Worm (Caenorhabditis elegans) whole organism, midembryonic: ENCODE measurements around the gene F07C3.3.

ENCODE experiments used
- T22C8.4 ChIP-seq: fragments of 200-800 bp; sonication (Bioruptor generic); IDR thresholded peaks from 2 replicates; pipeline ENCODE4 v1.3.6; 2022; ENCODE audit warnings: missing genetic modification characterization, missing compliant biosample characterization
- cog-1 ChIP-seq: sonication (generic microtip); optimal IDR thresholded peaks from 2 replicates; lab custom pipeline; 2016; ENCODE audit warnings: missing genetic modification characterization, missing compliant biosample characterization
- flt-1 ChIP-seq: fragments of 200-800 bp; sonication (Bioruptor generic); IDR thresholded peaks from 2 replicates; pipeline ENCODE4 v1.3.6; 2022; ENCODE audit warnings: missing genetic modification characterization, missing compliant biosample characterization
- klf-2 ChIP-seq: fragments of 200-800 bp; sonication (Bioruptor generic); conservative IDR thresholded peaks from 2 replicates; pipeline ENCODE4 v1.3.6; 2022; ENCODE audit warnings: missing genetic modification reagents, missing genetic modification characterization, missing compliant biosample characterization
- med-1 ChIP-seq: sonication (generic microtip); optimal IDR thresholded peaks from 2 replicates; lab custom pipeline; 2017; ENCODE audit warnings: missing genetic modification characterization, mild to moderate bottlenecking, missing compliant biosample characterization, antibody characterized with exemption, missing genetic modification reagents; ENCODE audit not compliant: insufficient read depth
- ref-1 ChIP-seq: fragments of 200-800 bp; sonication (Bioruptor generic); conservative IDR thresholded peaks from 2 replicates; pipeline ENCODE4 v1.3.6; 2022; ENCODE audit warnings: missing genetic modification reagents, missing genetic modification characterization, missing compliant biosample characterization
- tab-1 ChIP-seq: fragments of 200-800 bp; sonication (Bioruptor generic); IDR thresholded peaks from 2 replicates; pipeline ENCODE4 v1.3.6; 2022; ENCODE audit warnings: missing genetic modification characterization, missing compliant biosample characterization
- ztf-23 ChIP-seq: fragments of 200-800 bp; sonication (Bioruptor generic); IDR thresholded peaks from 2 replicates; pipeline ENCODE4 v1.3.6; 2022; ENCODE audit warnings: missing genetic modification reagents, missing genetic modification characterization, missing compliant biosample characterization
- ztf-29 ChIP-seq: fragments of 200-800 bp; sonication (Bioruptor generic); IDR thresholded peaks from 2 replicates; pipeline ENCODE4 v1.3.6; 2022; ENCODE audit warnings: missing genetic modification reagents, missing genetic modification characterization, missing compliant biosample characterization

The F07C3.3 gene

DNA sequence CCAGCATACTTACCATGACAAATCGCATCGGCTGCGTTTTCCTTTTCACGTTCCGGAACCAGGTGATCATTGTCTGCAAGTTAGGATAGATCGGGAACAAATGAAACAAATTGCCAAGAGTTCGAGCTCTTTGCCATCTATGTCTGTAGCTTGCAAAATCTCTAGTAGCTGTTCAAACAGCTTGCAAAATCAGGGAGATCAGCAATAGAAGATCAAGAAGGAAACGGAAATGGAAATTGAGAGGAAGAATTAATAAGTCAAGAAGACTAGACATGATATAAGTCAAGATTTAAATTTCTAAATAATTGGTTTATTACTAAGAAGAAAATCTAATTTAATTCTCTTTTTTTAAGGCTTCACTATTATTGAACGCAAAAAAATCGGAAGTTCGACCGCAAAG, at the start of gene F07C3.3:
Gene F07C3.3 (minus strand): TSS at position 101 of the 400 bp plus-strand sequence.
- TF ChIP-seq ztf-29 (GFP tag; lab: Robert Waterston, UW) (no peak), cog-1 (tag; lab: Kevin White, UChicago) (no peak), ztf-23 (no peak), T22C8.4 (GFP tag; lab: Robert Waterston, UW) (no peak), ref-1 (GFP tag; lab: Robert Waterston, UW) (no peak), med-1 (GFP tag; lab: Kevin White, UChicago) (no peak), flt-1 (GFP tag; lab: Robert Waterston, UW) (no peak), tab-1 (GFP tag; lab: Robert Waterston, UW) (no peak), klf-2 (GFP tag; lab: Robert Waterston, UW) (no peak)

DNA sequence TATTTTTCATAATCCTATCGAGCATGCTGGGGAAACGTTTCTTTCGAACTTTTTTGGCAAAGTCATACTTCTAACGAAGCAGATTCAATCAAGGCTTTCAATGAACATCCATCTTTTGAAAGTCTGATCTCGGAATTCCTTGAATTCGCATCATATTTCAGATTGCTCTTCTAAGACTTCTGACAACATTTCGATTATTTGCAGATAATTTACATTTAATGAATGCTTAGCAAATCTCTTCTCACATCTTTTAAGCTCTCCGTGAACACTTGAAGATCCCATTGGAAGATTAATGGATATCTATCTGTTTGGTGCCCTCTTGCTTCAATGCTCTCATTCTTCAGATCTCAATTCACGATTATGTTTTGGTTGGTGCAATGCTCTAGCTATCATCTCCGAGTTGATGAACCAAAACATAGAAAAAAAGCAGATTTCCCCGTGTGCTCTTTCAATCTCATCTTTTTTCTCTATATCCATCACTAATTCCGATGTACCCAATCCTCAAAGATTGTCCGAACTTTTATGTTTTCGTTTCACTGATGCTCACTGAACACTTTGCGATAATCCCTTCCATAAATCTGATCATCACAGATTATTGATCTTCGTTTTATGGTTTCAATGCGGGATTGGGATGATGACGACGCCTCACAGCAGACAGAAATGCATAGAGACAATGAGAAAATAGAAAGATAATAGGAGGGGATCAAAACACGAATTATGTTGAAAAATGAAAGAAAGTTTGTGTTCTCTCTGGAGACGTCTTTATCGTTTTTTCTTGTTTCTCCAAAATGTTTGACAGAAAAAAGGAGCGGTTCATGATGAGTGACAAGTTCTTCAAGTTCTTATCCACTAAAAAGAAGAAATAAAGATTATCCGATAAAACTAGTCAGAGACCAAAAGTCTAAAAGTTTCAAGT, 42.2 kb upstream of the F07C3.3 start:
- TF ChIP-seq cog-1 (tag; lab: Kevin White, UChicago) (no peak), ztf-29 (GFP tag; lab: Robert Waterston, UW) (no peak), flt-1 (GFP tag; lab: Robert Waterston, UW) (no peak), klf-2 (GFP tag; lab: Robert Waterston, UW) (no peak), ztf-23 (no peak)

DNA sequence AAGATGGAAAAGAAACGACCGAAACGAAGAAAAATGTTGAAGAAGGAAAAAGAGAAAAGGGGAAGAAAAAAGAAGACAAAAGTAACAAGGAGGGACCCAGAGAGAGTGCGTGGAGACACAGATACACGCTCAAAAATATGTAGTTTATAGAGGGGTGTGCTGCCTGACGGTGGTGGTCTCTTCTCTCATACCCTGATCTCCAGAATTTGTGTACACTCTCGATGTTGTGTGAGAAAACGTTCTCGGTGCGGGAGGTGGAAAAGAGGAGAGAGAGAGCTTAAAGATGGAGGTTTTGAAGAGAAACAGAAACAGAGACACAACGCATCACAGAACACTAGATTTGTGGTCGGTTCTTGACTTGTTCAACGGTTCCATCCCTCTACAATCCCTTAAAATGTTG, 41.4 kb upstream of the F07C3.3 start:
- TF ChIP-seq T22C8.4 (GFP tag; lab: Robert Waterston, UW) (no peak), med-1 (GFP tag; lab: Kevin White, UChicago) (no peak), tab-1 (GFP tag; lab: Robert Waterston, UW) (no peak), ztf-23 (no peak), ref-1 (GFP tag; lab: Robert Waterston, UW) (no peak), flt-1 (GFP tag; lab: Robert Waterston, UW) (0 out of 2 replicates have a peak, but pooled peaks have one; percentile 11), ztf-29 (GFP tag; lab: Robert Waterston, UW) (no peak), klf-2 (GFP tag; lab: Robert Waterston, UW) (no peak), cog-1 (tag; lab: Kevin White, UChicago) (peak; percentile 27)

DNA sequence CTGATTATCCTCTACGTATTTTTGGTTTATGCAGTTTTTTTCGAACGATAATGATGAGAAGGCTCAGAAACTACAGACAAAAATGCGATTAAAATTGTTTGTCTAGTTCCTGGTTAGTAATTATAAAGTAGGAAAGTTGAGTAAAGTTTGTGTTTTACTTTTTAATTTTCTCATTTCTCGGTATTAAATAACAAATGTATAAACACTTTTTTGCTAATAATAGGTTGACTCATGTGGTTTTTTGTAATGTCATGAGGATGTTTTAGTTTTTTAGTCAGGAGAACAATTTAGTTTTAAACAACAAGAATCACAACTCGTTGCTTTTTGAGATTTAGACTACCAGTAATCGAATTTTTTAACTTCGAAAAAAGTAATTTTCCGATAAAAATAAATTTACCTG, 40.4 kb upstream of the F07C3.3 start:
- TF ChIP-seq ztf-29 (GFP tag; lab: Robert Waterston, UW) (no peak), ref-1 (GFP tag; lab: Robert Waterston, UW) (no peak), T22C8.4 (GFP tag; lab: Robert Waterston, UW) (no peak), flt-1 (GFP tag; lab: Robert Waterston, UW) (no peak), ztf-23 (no peak), tab-1 (GFP tag; lab: Robert Waterston, UW) (no peak), cog-1 (tag; lab: Kevin White, UChicago) (no peak), med-1 (GFP tag; lab: Kevin White, UChicago) (no peak), klf-2 (GFP tag; lab: Robert Waterston, UW) (no peak)

DNA sequence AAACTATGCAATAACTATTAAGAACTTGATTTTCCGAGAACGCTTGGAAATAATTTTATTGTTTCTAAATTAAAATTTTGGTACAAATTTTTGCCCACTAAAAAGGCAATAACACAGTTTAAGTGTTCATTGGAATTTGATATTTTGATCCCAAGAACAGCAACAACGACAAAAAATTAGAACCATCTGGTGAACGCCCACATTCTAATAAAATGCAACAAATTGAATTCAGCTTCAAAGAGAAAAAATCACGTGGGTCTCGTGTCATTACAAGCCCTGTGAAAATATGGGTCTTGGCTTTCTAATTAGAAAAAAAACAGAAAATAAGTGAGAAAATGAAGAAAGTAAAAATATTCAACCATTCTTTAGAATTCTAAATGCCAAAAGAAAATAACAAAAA, 39.6 kb upstream of the F07C3.3 start:
- no peak for TF ChIP-seq ref-1 (GFP tag; lab: Robert Waterston, UW)
- TF ChIP-seq med-1 (GFP tag; lab: Kevin White, UChicago): no peak
- no peak for TF ChIP-seq ztf-29 (GFP tag; lab: Robert Waterston, UW)
- no peak for TF ChIP-seq cog-1 (tag; lab: Kevin White, UChicago)
- TF ChIP-seq ztf-23: no peak
- no peak for TF ChIP-seq flt-1 (GFP tag; lab: Robert Waterston, UW)
- TF ChIP-seq klf-2 (GFP tag; lab: Robert Waterston, UW): no peak
- TF ChIP-seq T22C8.4 (GFP tag; lab: Robert Waterston, UW): no peak
- TF ChIP-seq tab-1 (GFP tag; lab: Robert Waterston, UW): no peak

DNA sequence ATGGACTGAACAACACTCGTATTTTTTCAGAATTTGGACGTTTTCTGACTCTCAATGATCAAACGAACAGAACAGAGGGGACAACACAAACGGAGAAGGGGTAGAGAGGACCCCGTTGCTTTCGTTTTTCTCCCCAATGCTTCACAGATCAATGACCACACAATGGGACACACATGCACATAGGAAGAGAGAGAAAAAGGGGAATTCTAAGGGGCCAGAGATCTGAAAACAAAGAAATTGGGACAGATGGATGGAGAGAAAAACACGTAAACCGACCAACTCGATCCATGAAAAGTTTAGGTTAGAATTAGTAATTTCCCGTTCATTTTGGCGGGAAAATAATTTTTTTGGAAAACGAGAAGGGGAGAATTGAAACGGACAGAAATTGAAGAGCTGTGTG, 38.2 kb upstream of the F07C3.3 start:
- TF ChIP-seq cog-1 (tag; lab: Kevin White, UChicago): no peak
- no peak for TF ChIP-seq klf-2 (GFP tag; lab: Robert Waterston, UW)
- TF ChIP-seq flt-1 (GFP tag; lab: Robert Waterston, UW): no peak
- no peak for TF ChIP-seq T22C8.4 (GFP tag; lab: Robert Waterston, UW)
- no peak for TF ChIP-seq med-1 (GFP tag; lab: Kevin White, UChicago)
- TF ChIP-seq ztf-23: no peak
- no peak for TF ChIP-seq ztf-29 (GFP tag; lab: Robert Waterston, UW)
- TF ChIP-seq ref-1 (GFP tag; lab: Robert Waterston, UW): no peak
- no peak for TF ChIP-seq tab-1 (GFP tag; lab: Robert Waterston, UW)

DNA sequence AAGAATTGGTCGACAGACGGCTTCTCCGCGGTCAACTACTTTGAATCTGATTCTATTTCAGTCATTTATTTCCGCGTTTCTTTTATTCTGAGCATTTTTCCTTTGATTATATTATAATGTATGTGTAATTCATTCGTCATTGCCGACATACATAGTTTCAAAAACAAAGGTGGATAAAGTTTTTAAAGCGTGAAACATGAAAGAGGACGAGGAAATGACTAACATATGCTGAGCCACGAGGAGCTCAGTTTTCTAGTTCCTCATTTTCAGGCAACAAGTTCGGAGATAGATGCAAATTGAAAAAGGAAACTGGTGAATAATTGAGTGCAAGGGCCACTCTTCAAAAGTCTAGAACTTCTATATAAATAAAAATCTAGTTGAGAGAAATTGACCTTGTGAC, 36.0 kb upstream of the F07C3.3 start:
- TF ChIP-seq cog-1 (tag; lab: Kevin White, UChicago): no peak
- no peak for TF ChIP-seq ref-1 (GFP tag; lab: Robert Waterston, UW)
- no peak for TF ChIP-seq ztf-29 (GFP tag; lab: Robert Waterston, UW)
- TF ChIP-seq T22C8.4 (GFP tag; lab: Robert Waterston, UW): no peak

DNA sequence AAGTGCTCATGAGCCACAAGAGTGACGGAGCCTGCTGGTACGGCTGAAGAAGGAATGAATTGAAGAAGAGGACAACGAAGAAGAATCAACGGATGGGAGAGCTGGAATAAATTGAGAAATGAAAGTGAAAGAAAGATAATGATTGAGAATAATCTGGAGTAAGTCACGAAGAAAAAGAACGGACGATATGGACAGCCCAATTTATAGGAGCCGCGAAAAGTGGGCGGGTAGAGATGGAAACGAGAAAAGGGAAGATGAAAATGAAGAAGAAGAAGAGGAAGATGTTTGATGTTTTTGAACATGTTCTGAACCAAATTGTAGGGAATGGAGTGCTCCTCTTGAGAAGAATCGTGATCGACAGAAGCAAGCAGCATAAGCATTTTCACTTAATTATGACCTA, 34.2 kb upstream of the F07C3.3 start, which contains the start of gene slc-17.7:
Gene slc-17.7 (minus strand): TSS at position 101 of the 400 bp plus-strand sequence.
- no peak for TF ChIP-seq cog-1 (tag; lab: Kevin White, UChicago)
- no peak for TF ChIP-seq ref-1 (GFP tag; lab: Robert Waterston, UW)
- TF ChIP-seq flt-1 (GFP tag; lab: Robert Waterston, UW): no peak
- TF ChIP-seq ztf-23: no peak
- no peak for TF ChIP-seq klf-2 (GFP tag; lab: Robert Waterston, UW)
- no peak for TF ChIP-seq tab-1 (GFP tag; lab: Robert Waterston, UW)
- TF ChIP-seq med-1 (GFP tag; lab: Kevin White, UChicago): no peak
- no peak for TF ChIP-seq ztf-29 (GFP tag; lab: Robert Waterston, UW)
- TF ChIP-seq T22C8.4 (GFP tag; lab: Robert Waterston, UW): no peak

DNA sequence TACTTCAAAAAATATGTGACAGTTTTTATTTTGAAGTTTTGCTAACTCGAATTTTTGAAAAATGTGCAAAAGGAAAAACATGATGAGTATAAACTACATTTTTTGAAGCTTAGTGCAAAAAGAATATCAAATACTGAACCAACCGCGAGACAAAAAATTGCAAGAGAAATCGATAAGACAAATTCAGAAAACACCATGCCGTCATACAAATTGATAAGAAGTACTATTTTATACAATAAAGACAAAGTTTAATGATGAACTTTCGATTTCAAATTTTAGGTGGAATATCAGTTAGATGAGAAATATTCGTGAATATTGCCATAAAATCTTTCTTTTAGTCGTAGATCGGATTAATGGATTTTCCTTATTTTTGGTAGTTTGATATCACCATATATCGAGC, 30.5 kb upstream of the F07C3.3 start:
- TF ChIP-seq tab-1 (GFP tag; lab: Robert Waterston, UW) (no peak), klf-2 (GFP tag; lab: Robert Waterston, UW) (no peak), cog-1 (tag; lab: Kevin White, UChicago) (no peak)
